Fruit fly (Drosophila melanogaster): ENCODE data around the gene mRpL22.

- TF ChIP-seq pnt (GFP tag; optimal IDR thresholded peaks at IDR 0.05) (no peak), CG7745 (tag; optimal IDR thresholded peaks at IDR 0.05) (no peak)
Observed at dm6 chrX:16753066-16753465, 30.7 kb upstream of the mRpL22 start.

Data from whole organism, embryonic.